Worm (Caenorhabditis elegans) whole organism, L2 larva: ENCODE measurements around the gene Y57G11C.23.

Experiments used
- aly-2 ChIP-seq: fragments of 150-350 bp; optimal IDR thresholded peaks from 2 replicates; lab custom pipeline; 2014; ENCODE audit warnings: missing biosample characterization, missing genetic modification characterization
- ama-1 ChIP-seq: fragments of 150-350 bp; optimal IDR thresholded peaks from 2 replicates; lab custom pipeline; 2018; ENCODE audit warnings: inconsistent platforms
- elt-1 ChIP-seq: fragments of 150-350 bp; optimal IDR thresholded peaks from 2 replicates; lab custom pipeline; 2014; ENCODE audit warnings: missing biosample characterization, missing genetic modification characterization
- elt-3 ChIP-seq: sonication (generic microtip); optimal IDR thresholded peaks from 2 replicates; lab custom pipeline; 2017; ENCODE audit warnings: missing biosample characterization, missing genetic modification characterization
- lin-39 ChIP-seq: fragments of 150-350 bp; optimal IDR thresholded peaks from 2 replicates; lab custom pipeline; 2014; ENCODE audit warnings: missing biosample characterization, missing genetic modification reagents, missing genetic modification characterization
- mbf-1 ChIP-seq: sonication (generic microtip); optimal IDR thresholded peaks from 2 replicates; lab custom pipeline; 2017; ENCODE audit warnings: missing biosample characterization, missing genetic modification characterization
- nhr-23 ChIP-seq: fragments of 150-350 bp; optimal IDR thresholded peaks from 2 replicates; lab custom pipeline; 2014; ENCODE audit warnings: missing biosample characterization, missing genetic modification reagents, missing genetic modification characterization
- nhr-237 ChIP-seq: fragments of 150-350 bp; optimal IDR thresholded peaks from 2 replicates; lab custom pipeline; 2014; ENCODE audit warnings: missing biosample characterization, missing genetic modification characterization
- skn-1 ChIP-seq: sonication (generic microtip); optimal IDR thresholded peaks from 2 replicates; lab custom pipeline; 2017; ENCODE audit warnings: missing biosample characterization, missing genetic modification characterization
- snpc-4 ChIP-seq: fragments of 150-350 bp; optimal IDR thresholded peaks from 2 replicates; lab custom pipeline; 2014; ENCODE audit warnings: missing biosample characterization, missing genetic modification characterization
- unc-62 ChIP-seq: fragments of 150-350 bp; optimal IDR thresholded peaks from 2 replicates; lab custom pipeline; 2014; ENCODE audit warnings: missing biosample characterization, missing genetic modification reagents, missing genetic modification characterization
- zag-1 ChIP-seq: fragments of 150-350 bp; optimal IDR thresholded peaks from 2 replicates; lab custom pipeline; 2014; ENCODE audit warnings: missing biosample characterization, missing genetic modification characterization

DNA sequence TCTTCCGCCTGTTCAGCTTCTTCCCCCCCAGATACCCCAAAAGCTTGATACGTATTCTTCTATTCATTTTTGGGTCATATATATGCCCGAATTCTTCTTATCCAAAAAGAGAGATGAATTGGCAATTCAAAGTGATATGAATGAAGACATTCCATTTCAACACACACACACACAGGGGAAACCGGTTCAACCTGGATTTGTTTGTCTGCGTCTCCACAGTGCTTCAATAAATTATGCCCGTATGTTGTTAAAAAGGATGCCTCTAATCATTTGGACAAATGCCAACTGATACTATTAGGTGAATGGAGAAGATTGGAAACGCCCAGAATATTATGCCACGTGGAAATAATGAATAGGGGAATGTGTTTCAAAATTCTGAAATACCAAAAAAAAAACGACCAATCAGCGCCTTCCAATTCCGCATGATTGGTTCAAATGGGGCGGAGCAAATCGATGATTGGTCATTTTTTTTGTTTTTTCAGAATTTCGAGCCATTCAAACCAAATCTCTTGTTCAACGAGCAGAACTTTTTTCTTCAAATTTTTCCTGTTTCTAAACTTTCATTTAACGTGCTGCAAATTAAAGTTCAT is 8.3 kb upstream of the Y57G11C.23 start:
- TF ChIP-seq unc-62 (GFP tag; lab: Kevin White, UChicago) (no peak), nhr-237 (tag; lab: Kevin White, UChicago) (no peak), skn-1 (no peak), elt-3 (tag; lab: Kevin White, UChicago) (no peak), lin-39 (tag; lab: Kevin White, UChicago) (no peak), nhr-23 (tag; lab: Kevin White, UChicago) (no peak), ama-1 (lab: Kevin White, UChicago) (no peak), elt-1 (no peak), zag-1 (no peak), snpc-4 (tag; lab: Kevin White, UChicago) (no peak), aly-2 (tag; lab: Kevin White, UChicago) (no peak), mbf-1 (tag; lab: Kevin White, UChicago) (no peak)
